Worm (Caenorhabditis elegans) whole organism, mixed stage, embryonic: ENCODE measurements around the gene str-46.

Experiments
- bed-3 ChIP-seq: fragments of 200-800 bp; sonication (Bioruptor generic); optimal IDR thresholded peaks from 3 replicates; lab custom pipeline; 2018; ENCODE audit warnings: mild to moderate bottlenecking, missing genetic modification characterization, moderate library complexity, missing compliant biosample characterization
- flh-1 ChIP-seq: fragments of 200-800 bp; sonication (Bioruptor generic); optimal IDR thresholded peaks from 2 replicates; lab custom pipeline; 2018; ENCODE audit warnings: mild to moderate bottlenecking, missing genetic modification characterization, moderate library complexity, missing compliant biosample characterization

ce11 chrV:2855473-2855872 is 44.3 kb downstream of the str-46 start, which contains the start of gene srj-57:
- TF ChIP-seq bed-3 (GFP tag; lab: Kevin White, UChicago) (no peak), flh-1 (GFP tag; lab: Kevin White, UChicago) (no peak)
